Worm (Caenorhabditis elegans) whole organism, young adult: ENCODE data around the gene srh-171.

Experiments
- B0261.1 ChIP-seq: sonication (generic microtip); optimal IDR thresholded peaks from 2 replicates; lab custom pipeline; 2016; ENCODE audit warnings: mild to moderate bottlenecking, missing genetic modification characterization, moderate library complexity, missing compliant biosample characterization
- D2030.7 ChIP-seq: fragments of 200-800 bp; sonication (Bioruptor generic); IDR thresholded peaks from 2 replicates; pipeline ENCODE4 v1.3.6; 2022; ENCODE audit warnings: missing genetic modification reagents, missing genetic modification characterization, missing compliant biosample characterization
- F10E7.11 ChIP-seq: sonication (generic microtip); optimal IDR thresholded peaks from 2 replicates; lab custom pipeline; 2017; ENCODE audit warnings: mild to moderate bottlenecking, missing genetic modification characterization, moderate library complexity, missing compliant biosample characterization
- F33H1.4 ChIP-seq: fragments of 200-800 bp; sonication (Bioruptor generic); IDR thresholded peaks from 2 replicates; pipeline ENCODE4 v1.3.6; 2022; ENCODE audit warnings: missing genetic modification reagents, missing genetic modification characterization, missing compliant biosample characterization
- F57C9.4 ChIP-seq: sonication (generic microtip); optimal IDR thresholded peaks from 2 replicates; lab custom pipeline; 2017; ENCODE audit warnings: mild to moderate bottlenecking, missing genetic modification characterization, missing compliant biosample characterization
- K11D2.4 ChIP-seq: fragments of 200-800 bp; sonication (Bioruptor generic); IDR thresholded peaks from 2 replicates; pipeline ENCODE4 v1.3.6; 2022; ENCODE audit warnings: missing genetic modification reagents, missing genetic modification characterization, missing compliant biosample characterization
- T07F8.4 ChIP-seq: sonication (generic microtip); optimal IDR thresholded peaks from 2 replicates; lab custom pipeline; 2016; ENCODE audit warnings: mild to moderate bottlenecking, missing genetic modification characterization, moderate library complexity, missing compliant biosample characterization
- Y56A3A.18 ChIP-seq: fragments of 200-800 bp; sonication (Bioruptor generic); IDR thresholded peaks from 2 replicates; pipeline ENCODE4 v1.3.6; 2022; ENCODE audit warnings: missing genetic modification reagents, missing genetic modification characterization, missing compliant biosample characterization
- ZK185.1 ChIP-seq: sonication (generic microtip); optimal IDR thresholded peaks from 2 replicates; lab custom pipeline; 2016; ENCODE audit warnings: mild to moderate bottlenecking, missing genetic modification characterization, missing compliant biosample characterization; ENCODE audit not compliant: poor library complexity, severe bottlenecking
- aptf-2 ChIP-seq: fragments of 200-800 bp; sonication (Bioruptor generic); conservative IDR thresholded peaks from 2 replicates; pipeline ENCODE4 v1.3.6; 2022; ENCODE audit warnings: missing genetic modification reagents, missing genetic modification characterization, missing compliant biosample characterization
- aptf-3 ChIP-seq: fragments of 200-800 bp; sonication (Bioruptor generic); IDR thresholded peaks from 2 replicates; pipeline ENCODE4 v1.3.6; 2022; ENCODE audit warnings: missing genetic modification characterization, missing compliant biosample characterization
- attf-5 ChIP-seq: fragments of 200-800 bp; sonication (Bioruptor generic); optimal IDR thresholded peaks from 2 replicates; lab custom pipeline; 2018; ENCODE audit warnings: mild to moderate bottlenecking, missing genetic modification characterization, missing compliant biosample characterization
- attf-6 ChIP-seq: fragments of 200-800 bp; sonication (Bioruptor generic); IDR thresholded peaks from 2 replicates; pipeline ENCODE4 v1.3.6; 2022; ENCODE audit warnings: missing genetic modification reagents, missing genetic modification characterization, missing compliant biosample characterization
- ccch-3 ChIP-seq: fragments of 200-800 bp; sonication (Bioruptor generic); optimal IDR thresholded peaks from 2 replicates; lab custom pipeline; 2018; ENCODE audit warnings: mild to moderate bottlenecking, missing genetic modification characterization, missing compliant biosample characterization
- cebp-1 ChIP-seq, 2 experiments: fragments of 200-800 bp in 1 of 2; sonication (Bioruptor generic) in 1 of 2; sonication (generic microtip) in 1 of 2; IDR thresholded peaks in 1 of 2; optimal IDR thresholded peaks in 1 of 2; 2 replicates each; pipeline versions ENCODE4 v1.3.6 to Lab custom; 2017 to 2022; ENCODE audit warnings: missing compliant biosample characterization in 2 of 2, missing genetic modification characterization in 2 of 2, mild to moderate bottlenecking in 1 of 2, missing genetic modification reagents in 1 of 2, moderate library complexity in 1 of 2
- ceh-100 ChIP-seq: fragments of 200-800 bp; sonication (Bioruptor generic); IDR thresholded peaks from 2 replicates; pipeline ENCODE4 v1.3.6; 2022; ENCODE audit warnings: missing genetic modification reagents, missing genetic modification characterization, missing compliant biosample characterization
- ceh-27 ChIP-seq: fragments of 200-800 bp; sonication (Bioruptor generic); optimal IDR thresholded peaks from 2 replicates; lab custom pipeline; 2018; ENCODE audit warnings: mild to moderate bottlenecking, missing genetic modification characterization, moderate library complexity, missing compliant biosample characterization
- ceh-40 ChIP-seq: fragments of 200-800 bp; sonication (Bioruptor generic); IDR thresholded peaks from 2 replicates; pipeline ENCODE4 v1.3.6; 2022; ENCODE audit warnings: missing genetic modification characterization, missing compliant biosample characterization
- ceh-79 ChIP-seq: sonication (generic microtip); optimal IDR thresholded peaks from 2 replicates; lab custom pipeline; 2017; ENCODE audit warnings: mild to moderate bottlenecking, missing genetic modification characterization, missing compliant biosample characterization
- ceh-91 ChIP-seq: fragments of 200-800 bp; sonication (Bioruptor generic); IDR thresholded peaks from 2 replicates; pipeline ENCODE4 v1.3.6; 2022; ENCODE audit warnings: missing genetic modification reagents, missing genetic modification characterization, missing compliant biosample characterization
- chd-7 ChIP-seq: sonication (generic microtip); optimal IDR thresholded peaks from 2 replicates; lab custom pipeline; 2016; ENCODE audit warnings: mild to moderate bottlenecking, missing genetic modification characterization, moderate library complexity, missing compliant biosample characterization
- die-1 ChIP-seq: sonication (generic microtip); optimal IDR thresholded peaks from 2 replicates; lab custom pipeline; 2016; ENCODE audit warnings: missing genotype, mild to moderate bottlenecking, missing genetic modification characterization, missing compliant biosample characterization
- dpff-1 ChIP-seq: sonication (generic microtip); optimal IDR thresholded peaks from 2 replicates; lab custom pipeline; 2017; ENCODE audit warnings: mild to moderate bottlenecking, missing genetic modification characterization, missing compliant biosample characterization
- efl-1 ChIP-seq: fragments of 150-350 bp; optimal IDR thresholded peaks from 2 replicates; lab custom pipeline; 2014; ENCODE audit warnings: missing biosample characterization, missing genetic modification reagents, missing genetic modification characterization
- ekl-4 ChIP-seq: fragments of 200-800 bp; sonication (Bioruptor generic); IDR thresholded peaks from 2 replicates; pipeline ENCODE4 v1.3.6; 2022; ENCODE audit warnings: missing genetic modification reagents, missing genetic modification characterization, missing compliant biosample characterization
- gei-17 ChIP-seq: fragments of 200-800 bp; sonication (Bioruptor generic); optimal IDR thresholded peaks from 2 replicates; lab custom pipeline; 2018; ENCODE audit warnings: mild to moderate bottlenecking, missing genetic modification characterization, missing compliant biosample characterization
- hlh-26 ChIP-seq: fragments of 200-800 bp; sonication (Bioruptor generic); conservative IDR thresholded peaks from 2 replicates; pipeline ENCODE4 v1.3.6; 2022; ENCODE audit warnings: missing genetic modification reagents, missing genetic modification characterization, missing compliant biosample characterization
- hmg-1.2 ChIP-seq: fragments of 200-800 bp; sonication (Bioruptor generic); IDR thresholded peaks from 2 replicates; pipeline ENCODE4 v1.3.6; 2022; ENCODE audit warnings: missing genetic modification reagents, missing genetic modification characterization, missing compliant biosample characterization
- hrde-1 ChIP-seq: sonication (generic microtip); optimal IDR thresholded peaks from 2 replicates; lab custom pipeline; 2016; ENCODE audit warnings: missing genetic modification characterization, mild to moderate bottlenecking, missing compliant biosample characterization, moderate library complexity, missing genotype, missing genetic modification reagents, borderline replicate concordance
- let-607 ChIP-seq, 2 experiments: fragments of 200-800 bp in 1 of 2; sonication (Bioruptor generic) in 1 of 2; sonication (generic microtip) in 1 of 2; optimal IDR thresholded peaks; 2 replicates each; lab custom pipeline; 2016 to 2018; ENCODE audit warnings: mild to moderate bottlenecking in 2 of 2, missing compliant biosample characterization in 2 of 2, missing genetic modification characterization in 2 of 2, moderate library complexity in 2 of 2, missing genotype in 1 of 2
- lir-1 ChIP-seq: fragments of 200-800 bp; sonication (Bioruptor generic); conservative IDR thresholded peaks from 2 replicates; pipeline ENCODE4 v1.3.6; 2022; ENCODE audit warnings: missing genetic modification reagents, missing genetic modification characterization, missing compliant biosample characterization
- lsl-1 ChIP-seq: fragments of 200-800 bp; sonication (Bioruptor generic); optimal IDR thresholded peaks from 2 replicates; lab custom pipeline; 2018; ENCODE audit warnings: mild to moderate bottlenecking, missing genetic modification characterization, moderate library complexity, missing compliant biosample characterization
- madf-10 ChIP-seq: sonication (generic microtip); optimal IDR thresholded peaks from 2 replicates; lab custom pipeline; 2016; ENCODE audit warnings: mild to moderate bottlenecking, missing genetic modification characterization, missing compliant biosample characterization
- mes-4 ChIP-seq: sonication (generic microtip); optimal IDR thresholded peaks from 2 replicates; lab custom pipeline; 2016; ENCODE audit warnings: missing genotype, missing genetic modification characterization, missing compliant biosample characterization
- mxl-1 ChIP-seq: sonication (generic microtip); optimal IDR thresholded peaks from 2 replicates; lab custom pipeline; 2016; ENCODE audit warnings: missing genetic modification characterization, missing compliant biosample characterization
- nhr-90 ChIP-seq: sonication (generic microtip); optimal IDR thresholded peaks from 2 replicates; lab custom pipeline; 2016; ENCODE audit warnings: missing genotype, mild to moderate bottlenecking, missing genetic modification characterization, missing compliant biosample characterization
- rcor-1 ChIP-seq: fragments of 200-800 bp; sonication (Bioruptor generic); IDR thresholded peaks from 2 replicates; pipeline ENCODE4 v1.3.6; 2022; ENCODE audit warnings: missing genetic modification reagents, missing genetic modification characterization, missing compliant biosample characterization
- rpc-1 ChIP-seq, 2 experiments: fragments of 150-350 bp in 1 of 2; sonication (generic microtip) in 1 of 2; optimal IDR thresholded peaks; 2 replicates each; lab custom pipeline; 2014 to 2018; ENCODE audit warnings: missing biosample characterization in 1 of 2, missing genetic modification characterization in 1 of 2, missing genetic modification reagents in 1 of 2, missing genotype in 1 of 2
- sea-2 ChIP-seq: fragments of 200-800 bp; sonication (Bioruptor generic); IDR thresholded peaks from 2 replicates; pipeline ENCODE4 v1.3.6; 2022; ENCODE audit warnings: missing genetic modification characterization, missing compliant biosample characterization
- somi-1 ChIP-seq: fragments of 200-800 bp; sonication (Bioruptor generic); optimal IDR thresholded peaks from 2 replicates; lab custom pipeline; 2018; ENCODE audit warnings: mild to moderate bottlenecking, missing genetic modification characterization, missing compliant biosample characterization
- sptf-2 ChIP-seq: fragments of 200-800 bp; sonication (Bioruptor generic); optimal IDR thresholded peaks from 2 replicates; lab custom pipeline; 2018; ENCODE audit warnings: mild to moderate bottlenecking, missing genetic modification characterization, missing compliant biosample characterization
- tbx-9 ChIP-seq: sonication (generic microtip); optimal IDR thresholded peaks from 2 replicates; lab custom pipeline; 2016; ENCODE audit warnings: borderline replicate concordance, missing genetic modification characterization, inconsistent platforms, missing compliant biosample characterization
- tlf-1 ChIP-seq: fragments of 200-800 bp; sonication (Bioruptor generic); optimal IDR thresholded peaks from 2 replicates; lab custom pipeline; 2018; ENCODE audit warnings: mild to moderate bottlenecking, missing genetic modification characterization, missing compliant biosample characterization
- xnd-1 ChIP-seq: sonication (generic microtip); optimal IDR thresholded peaks from 2 replicates; lab custom pipeline; 2016; ENCODE audit warnings: missing genotype, missing genetic modification reagents, missing genetic modification characterization, missing compliant biosample characterization
- zfh-2 ChIP-seq: fragments of 200-800 bp; sonication (Bioruptor generic); conservative IDR thresholded peaks from 2 replicates; pipeline ENCODE4 v1.3.6; 2022; ENCODE audit warnings: missing genetic modification reagents, missing genetic modification characterization, missing compliant biosample characterization
- ztf-25 ChIP-seq: fragments of 200-800 bp; sonication (Bioruptor generic); IDR thresholded peaks from 2 replicates; pipeline ENCODE4 v1.3.6; 2022; ENCODE audit warnings: missing genetic modification reagents, missing genetic modification characterization, missing compliant biosample characterization
- ztf-3 ChIP-seq: fragments of 200-800 bp; sonication (Bioruptor generic); optimal IDR thresholded peaks from 2 replicates; lab custom pipeline; 2018; ENCODE audit warnings: mild to moderate bottlenecking, missing genetic modification characterization, missing compliant biosample characterization
- ztf-6 ChIP-seq: fragments of 200-800 bp; sonication (Bioruptor generic); IDR thresholded peaks from 2 replicates; pipeline ENCODE4 v1.3.6; 2022; ENCODE audit warnings: missing genetic modification reagents, missing genetic modification characterization, missing compliant biosample characterization

Gene srh-171

ce11 chrV:20005724-20006132, 40.2 kb downstream of the srh-171 start (continued):
- TF ChIP-seq ZK185.1 (no peak), xnd-1 (tag; lab: Kevin White, UChicago) (no peak), hmg-1.2 (GFP tag; lab: Robert Waterston, UW) (peak; percentile 97), somi-1 (GFP tag; lab: Kevin White, UChicago) (peak; percentile 52), let-607 (tag; optimal IDR thresholded peaks at IDR 0.05; lab: Kevin White, UChicago) (no peak), lir-1 (GFP tag; lab: Robert Waterston, UW) (0 out of 2 replicates have a peak, but pooled peaks have one; percentile 7), F33H1.4 (GFP tag; lab: Robert Waterston, UW) (no peak), ceh-79 (no peak), F10E7.11 (tag; lab: Kevin White, UChicago) (no peak), efl-1 (GFP tag; lab: Kevin White, UChicago) (no peak), D2030.7 (GFP tag; lab: Robert Waterston, UW) (no peak), ekl-4 (GFP tag; lab: Robert Waterston, UW) (no peak), F57C9.4 (tag; lab: Kevin White, UChicago) (no peak), aptf-2 (no peak), mes-4 (tag; lab: Kevin White, UChicago) (no peak), ztf-3 (GFP tag; lab: Kevin White, UChicago) (no peak), ztf-6 (GFP tag; lab: Robert Waterston, UW) (no peak), cebp-1 (GFP tag; IDR thresholded peaks at IDR 0.05; lab: Robert Waterston, UW) (no peak), cebp-1 (tag; optimal IDR thresholded peaks at IDR 0.05; lab: Kevin White, UChicago) (peak; percentile 76), gei-17 (GFP tag; lab: Kevin White, UChicago) (no peak), ceh-27 (GFP tag; lab: Kevin White, UChicago) (peak; percentile 54), sea-2 (no peak), mxl-1 (no peak), aptf-3 (no peak), B0261.1 (no peak), dpff-1 (tag; lab: Kevin White, UChicago) (no peak), rpc-1 (optimal IDR thresholded peaks at IDR 0.05; lab: Kevin White, UChicago) (no peak), rpc-1 (tag; optimal IDR thresholded peaks at IDR 0.05; lab: Kevin White, UChicago) (no peak), K11D2.4 (GFP tag; lab: Robert Waterston, UW) (0 out of 2 replicates have a peak, but pooled peaks have one; percentile 37), ztf-25 (GFP tag; lab: Robert Waterston, UW) (no peak), ccch-3 (GFP tag; lab: Kevin White, UChicago) (no peak), ceh-91 (GFP tag; lab: Robert Waterston, UW) (no peak), hlh-26 (GFP tag; lab: Robert Waterston, UW) (no peak), lsl-1 (GFP tag; lab: Kevin White, UChicago) (no peak), tbx-9 (tag; lab: Kevin White, UChicago) (no peak), ceh-100 (GFP tag; lab: Robert Waterston, UW) (no peak), nhr-90 (tag; lab: Kevin White, UChicago) (no peak), hrde-1 (tag; lab: Kevin White, UChicago) (no peak), T07F8.4 (no peak), attf-5 (GFP tag; lab: Kevin White, UChicago) (peak; percentile 71), ceh-40 (GFP tag; lab: Robert Waterston, UW) (no peak), sptf-2 (GFP tag; lab: Kevin White, UChicago) (no peak), chd-7 (tag; lab: Kevin White, UChicago) (no peak), madf-10 (tag; lab: Kevin White, UChicago) (no peak), rcor-1 (GFP tag; lab: Robert Waterston, UW) (peak; percentile 35; the same call in 1 of the 2 replicates), die-1 (tag; lab: Kevin White, UChicago) (no peak), attf-6 (GFP tag; lab: Robert Waterston, UW) (no peak), zfh-2 (peak; percentile 93), Y56A3A.18 (GFP tag; lab: Robert Waterston, UW) (no peak), tlf-1 (GFP tag; lab: Kevin White, UChicago) (no peak)
